Worm (Caenorhabditis elegans) whole organism, mixed stage, embryonic: ENCODE measurements around the gene clc-13.
A peak's percentile ranks its signal among the peaks of the same experiment; 100 is the strongest.

Experiments used
- bed-3 ChIP-seq: fragments of 200-800 bp; sonication (Bioruptor generic); optimal IDR thresholded peaks from 3 replicates; lab custom pipeline; 2018; ENCODE audit warnings: mild to moderate bottlenecking, missing genetic modification characterization, moderate library complexity, missing compliant biosample characterization
- blmp-1 ChIP-seq: fragments of 150-350 bp; optimal IDR thresholded peaks from 2 replicates; lab custom pipeline; 2014; ENCODE audit warnings: missing biosample characterization, missing genetic modification characterization
- ceh-39 ChIP-seq: fragments of 150-350 bp; optimal IDR thresholded peaks from 2 replicates; lab custom pipeline; 2014; ENCODE audit warnings: missing biosample characterization, missing genetic modification characterization
- ceh-43 ChIP-seq: fragments of 200-800 bp; sonication (Bioruptor generic); optimal IDR thresholded peaks from 2 replicates; lab custom pipeline; 2018; ENCODE audit warnings: mild to moderate bottlenecking, missing genetic modification characterization, moderate library complexity, missing compliant biosample characterization
- ceh-83 ChIP-seq: fragments of 200-800 bp; sonication (Bioruptor generic); optimal IDR thresholded peaks from 2 replicates; lab custom pipeline; 2018; ENCODE audit warnings: mild to moderate bottlenecking, missing genetic modification characterization, missing compliant biosample characterization
- ces-1 ChIP-seq: fragments of 150-350 bp; optimal IDR thresholded peaks from 2 replicates; lab custom pipeline; 2014; ENCODE audit warnings: missing biosample characterization, missing genetic modification reagents, missing genetic modification characterization
- cnd-1 ChIP-seq: fragments of 200-800 bp; sonication (Bioruptor generic); optimal IDR thresholded peaks from 2 replicates; lab custom pipeline; 2018; ENCODE audit warnings: mild to moderate bottlenecking, missing genetic modification characterization, missing compliant biosample characterization
- elt-1 ChIP-seq: sonication (generic microtip); optimal IDR thresholded peaks from 2 replicates; lab custom pipeline; 2017; ENCODE audit warnings: missing genetic modification characterization, mild to moderate bottlenecking, missing compliant biosample characterization, antibody characterized with exemption, moderate library complexity, borderline replicate concordance; ENCODE audit not compliant: insufficient read depth
- elt-3 ChIP-seq: fragments of 150-350 bp; optimal IDR thresholded peaks from 2 replicates; lab custom pipeline; 2014; ENCODE audit warnings: missing biosample characterization, missing genetic modification characterization
- flh-1 ChIP-seq: fragments of 200-800 bp; sonication (Bioruptor generic); optimal IDR thresholded peaks from 2 replicates; lab custom pipeline; 2018; ENCODE audit warnings: mild to moderate bottlenecking, missing genetic modification characterization, moderate library complexity, missing compliant biosample characterization
- ham-2 ChIP-seq: fragments of 200-800 bp; sonication (Bioruptor generic); optimal IDR thresholded peaks from 2 replicates; lab custom pipeline; 2018; ENCODE audit warnings: mild to moderate bottlenecking, missing genetic modification characterization, missing compliant biosample characterization
- hlh-1 ChIP-seq: fragments of 150-350 bp; optimal IDR thresholded peaks from 2 replicates; lab custom pipeline; 2014; ENCODE audit warnings: missing biosample characterization, missing genetic modification reagents, missing genetic modification characterization
- lin-13 ChIP-seq: fragments of 150-350 bp; optimal IDR thresholded peaks from 2 replicates; lab custom pipeline; 2014; ENCODE audit warnings: missing biosample characterization, missing genetic modification characterization
- lin-32 ChIP-seq: fragments of 200-800 bp; sonication (Bioruptor generic); optimal IDR thresholded peaks from 2 replicates; lab custom pipeline; 2018; ENCODE audit warnings: mild to moderate bottlenecking, missing genetic modification characterization, missing compliant biosample characterization
- lsy-2 ChIP-seq: fragments of 150-350 bp; optimal IDR thresholded peaks from 2 replicates; lab custom pipeline; 2014; ENCODE audit warnings: missing biosample characterization, missing genetic modification characterization
- mab-5 ChIP-seq: fragments of 150-350 bp; optimal IDR thresholded peaks from 2 replicates; lab custom pipeline; 2014; ENCODE audit warnings: missing biosample characterization, missing genetic modification characterization
- mep-1 ChIP-seq: fragments of 150-350 bp; optimal IDR thresholded peaks from 2 replicates; lab custom pipeline; 2017; ENCODE audit warnings: missing biosample characterization, missing genetic modification reagents, missing genetic modification characterization, inconsistent platforms
- mls-2 ChIP-seq: sonication (generic microtip); optimal IDR thresholded peaks from 2 replicates; lab custom pipeline; 2016; ENCODE audit warnings: mild to moderate bottlenecking, missing genetic modification characterization, moderate library complexity, missing compliant biosample characterization
- nhr-12 ChIP-seq: fragments of 150-350 bp; optimal IDR thresholded peaks from 2 replicates; lab custom pipeline; 2014; ENCODE audit warnings: missing biosample characterization, missing genetic modification characterization
- nhr-2 ChIP-seq: fragments of 150-350 bp; optimal IDR thresholded peaks from 2 replicates; lab custom pipeline; 2014; ENCODE audit warnings: missing biosample characterization, missing genetic modification characterization
- nhr-28 ChIP-seq: fragments of 150-350 bp; optimal IDR thresholded peaks from 2 replicates; lab custom pipeline; 2014; ENCODE audit warnings: missing biosample characterization, missing genetic modification characterization
- nhr-76 ChIP-seq: sonication (generic microtip); optimal IDR thresholded peaks from 2 replicates; lab custom pipeline; 2017; ENCODE audit warnings: missing biosample characterization, missing genetic modification characterization
- pha-4 ChIP-seq: fragments of 150-350 bp; optimal IDR thresholded peaks from 2 replicates; lab custom pipeline; 2018; ENCODE audit warnings: missing biosample characterization, missing genetic modification reagents, missing genetic modification characterization
- tbx-8 ChIP-seq: fragments of 200-800 bp; sonication (Bioruptor generic); optimal IDR thresholded peaks from 2 replicates; lab custom pipeline; 2018; ENCODE audit warnings: mild to moderate bottlenecking, missing genetic modification characterization, moderate library complexity, missing compliant biosample characterization
- unc-120 ChIP-seq: sonication (generic microtip); optimal IDR thresholded peaks from 2 replicates; lab custom pipeline; 2017; ENCODE audit warnings: missing genetic modification characterization, missing compliant biosample characterization; ENCODE audit not compliant: poor library complexity, severe bottlenecking
- unc-39 ChIP-seq: fragments of 150-350 bp; optimal IDR thresholded peaks from 2 replicates; lab custom pipeline; 2014; ENCODE audit warnings: missing biosample characterization, missing genetic modification characterization
- unc-62 ChIP-seq: fragments of 150-350 bp; optimal IDR thresholded peaks from 2 replicates; lab custom pipeline; 2014; ENCODE audit warnings: missing biosample characterization, missing genetic modification reagents, missing genetic modification characterization
- zip-8 ChIP-seq: fragments of 150-350 bp; optimal IDR thresholded peaks from 2 replicates; lab custom pipeline; 2014; ENCODE audit warnings: missing biosample characterization, missing genetic modification characterization

Gene clc-13

DNA sequence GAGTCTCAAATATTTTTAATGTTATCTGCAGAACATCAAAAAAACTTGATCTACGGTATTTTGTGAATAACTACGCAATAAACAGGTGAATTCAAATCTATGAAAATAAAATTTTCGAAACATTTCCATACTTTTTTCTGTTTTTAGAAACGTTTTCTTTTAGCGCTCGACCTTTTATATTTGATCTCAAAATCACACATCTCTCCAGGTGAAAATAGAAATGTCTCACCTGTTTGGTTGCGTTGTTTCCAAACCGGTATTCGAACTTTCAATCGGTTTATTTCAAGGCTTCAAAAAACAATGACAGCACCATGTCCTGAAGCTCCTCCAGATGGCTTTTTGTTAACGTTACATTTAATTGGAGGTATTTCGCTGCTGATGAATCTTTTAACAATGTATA, 13.0 kb upstream of the clc-13 start, which contains the start of gene sri-9:
Gene sri-9 (plus strand): TSS at position 301 of the 400 bp plus-strand sequence.
- TF ChIP-seq elt-3 (tag; lab: Kevin White, UChicago): no peak
- no peak for TF ChIP-seq unc-39 (tag; lab: Kevin White, UChicago)
- TF ChIP-seq bed-3 (GFP tag; lab: Kevin White, UChicago): no peak
- no peak for TF ChIP-seq ceh-83 (GFP tag; lab: Kevin White, UChicago)
- no peak for TF ChIP-seq ceh-39
- no peak for TF ChIP-seq ham-2 (GFP tag; lab: Kevin White, UChicago)
- no peak for TF ChIP-seq ceh-43 (GFP tag; lab: Kevin White, UChicago)
- no peak for TF ChIP-seq unc-62 (GFP tag; lab: Kevin White, UChicago)
- no peak for TF ChIP-seq tbx-8 (GFP tag; lab: Kevin White, UChicago)
- TF ChIP-seq lin-32: no peak

DNA sequence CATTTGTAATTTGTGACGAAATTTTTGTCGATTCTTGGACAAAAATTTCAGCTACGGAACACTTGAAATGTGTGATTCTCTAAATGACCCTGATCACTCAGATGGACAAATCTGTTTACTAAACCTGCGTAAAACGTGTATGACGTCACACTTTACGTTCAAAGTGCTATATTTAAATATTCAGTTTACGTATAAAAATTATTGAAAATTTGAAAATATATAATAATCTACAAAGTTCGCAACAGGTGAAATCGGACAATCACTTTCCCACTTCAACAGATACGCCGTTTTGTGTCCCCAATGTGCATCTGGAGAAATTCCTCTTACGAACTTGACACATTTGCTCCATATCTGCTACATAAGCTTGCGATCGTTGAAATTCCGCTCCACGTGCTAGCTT, 9.0 kb upstream of the clc-13 start, which contains the start of gene srh-131:
Gene srh-131 (plus strand): TSS at position 301 of the 400 bp plus-strand sequence.
- TF ChIP-seq elt-1 (tag; lab: Kevin White, UChicago): no peak
- TF ChIP-seq tbx-8 (GFP tag; lab: Kevin White, UChicago): no peak
- TF ChIP-seq zip-8: peak; percentile 53
- TF ChIP-seq lsy-2 (tag; lab: Kevin White, UChicago): no peak

DNA sequence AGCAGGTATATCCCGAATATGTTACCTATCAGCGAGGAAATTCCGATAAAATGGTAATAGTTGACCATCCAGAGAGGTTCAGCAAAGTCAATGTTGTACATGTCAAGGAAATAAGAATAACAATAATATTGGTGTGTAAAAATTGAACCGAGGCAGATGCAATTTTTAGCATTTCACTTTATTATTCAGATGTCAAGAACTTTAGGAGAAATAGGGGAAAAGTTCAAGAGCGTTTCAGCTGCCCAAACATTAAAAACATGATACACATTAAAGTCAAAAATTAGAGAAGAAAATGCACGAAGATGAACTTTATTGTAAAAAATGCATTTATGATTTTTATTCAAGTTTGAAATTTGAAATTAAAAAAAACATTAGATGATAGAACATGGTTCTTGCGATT, 5.9 kb upstream of the clc-13 start, which contains the start of gene sri-69:
Gene sri-69 (minus strand): TSS at position 101 of the 400 bp plus-strand sequence.
- TF ChIP-seq hlh-1 (tag; lab: Kevin White, UChicago) (no peak), zip-8 (no peak), nhr-12 (tag; lab: Kevin White, UChicago) (no peak), lin-32 (no peak), nhr-28 (tag; lab: Kevin White, UChicago) (no peak), ceh-83 (GFP tag; lab: Kevin White, UChicago) (no peak), pha-4 (no peak), tbx-8 (GFP tag; lab: Kevin White, UChicago) (no peak), flh-1 (GFP tag; lab: Kevin White, UChicago) (no peak), lin-13 (tag; lab: Kevin White, UChicago) (no peak), unc-62 (GFP tag; lab: Kevin White, UChicago) (no peak), blmp-1 (no peak), elt-1 (tag; lab: Kevin White, UChicago) (no peak), nhr-76 (tag; lab: Kevin White, UChicago) (no peak)

DNA sequence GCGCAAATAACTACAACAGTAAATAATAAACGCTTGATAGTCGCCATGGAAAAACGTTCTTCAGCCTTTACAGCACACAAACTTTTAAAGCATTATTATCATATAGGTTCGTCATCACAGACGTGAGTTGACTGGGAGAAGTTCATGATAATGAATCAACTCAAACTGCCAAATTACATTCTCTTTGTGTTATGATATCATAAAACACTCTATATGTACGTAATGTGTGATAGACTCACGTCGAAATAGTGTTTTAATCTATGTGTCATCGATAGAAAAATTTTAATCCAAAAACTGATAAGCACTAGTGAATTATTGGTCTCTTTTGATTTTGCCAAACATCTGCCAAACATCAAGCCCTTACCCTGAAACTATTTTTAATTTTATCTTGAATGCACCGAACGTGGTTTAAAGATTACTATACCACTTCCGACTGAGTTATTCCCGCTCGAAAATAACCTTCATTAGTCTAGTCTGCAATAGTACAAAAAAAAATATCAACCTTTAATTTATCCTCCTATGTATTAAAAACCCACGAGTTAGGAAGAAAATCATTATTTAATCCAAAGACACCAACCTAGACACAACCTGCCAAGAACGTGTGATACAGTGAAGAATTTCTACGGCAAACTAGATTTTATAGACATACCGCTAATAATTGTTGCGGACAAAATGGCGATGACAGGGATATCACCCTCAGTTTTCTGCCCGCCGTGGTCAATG, 4.7 kb upstream of the clc-13 start, which contains the start of the genes clc-12 and clec-240:
Gene clc-12 (minus strand): TSS at position 47 of the 723 bp plus-strand sequence.
Gene clec-240 (plus strand): TSS at position 673 of the 723 bp plus-strand sequence.
- TF ChIP-seq elt-3 (tag; lab: Kevin White, UChicago): no peak
- no peak for TF ChIP-seq mep-1 (tag; lab: Kevin White, UChicago)
- no peak for TF ChIP-seq bed-3 (GFP tag; lab: Kevin White, UChicago)
- TF ChIP-seq blmp-1: no peak
- TF ChIP-seq, all 35 proteins: peak for 0

DNA sequence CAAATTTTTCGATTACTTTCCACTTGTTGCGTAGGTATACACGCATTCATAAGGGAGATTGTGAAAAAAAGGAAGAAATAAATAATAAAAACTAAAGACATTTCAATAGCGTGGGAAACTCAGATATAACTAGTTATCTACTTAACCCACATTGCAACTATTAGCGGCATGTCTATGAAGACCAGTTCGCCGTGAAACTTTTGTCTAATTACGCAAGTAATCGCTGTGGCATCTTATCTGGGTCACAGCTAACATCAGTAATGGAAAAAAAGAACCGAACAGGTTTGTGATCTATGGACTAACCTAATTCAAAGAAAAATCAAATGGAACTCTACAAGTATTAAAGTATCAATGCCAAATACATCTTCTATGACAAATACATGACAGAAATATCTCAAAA, 976 bp upstream of the clc-13 start, which contains the start of gene clec-241:
Gene clec-241 (minus strand): TSS at position 101 of the 400 bp plus-strand sequence.
- TF ChIP-seq flh-1 (GFP tag; lab: Kevin White, UChicago) (no peak), ham-2 (GFP tag; lab: Kevin White, UChicago) (no peak), nhr-28 (tag; lab: Kevin White, UChicago) (no peak), ces-1 (GFP tag; lab: Kevin White, UChicago) (no peak), blmp-1 (no peak), ceh-43 (GFP tag; lab: Kevin White, UChicago) (no peak), mls-2 (tag; lab: Kevin White, UChicago) (no peak), ceh-83 (GFP tag; lab: Kevin White, UChicago) (no peak), nhr-12 (tag; lab: Kevin White, UChicago) (no peak), mep-1 (tag; lab: Kevin White, UChicago) (no peak), ceh-39 (no peak), nhr-2 (tag; lab: Kevin White, UChicago) (no peak), elt-1 (tag; lab: Kevin White, UChicago) (no peak)
- TF ChIP-seq, all 35 proteins: peak for 0

DNA sequence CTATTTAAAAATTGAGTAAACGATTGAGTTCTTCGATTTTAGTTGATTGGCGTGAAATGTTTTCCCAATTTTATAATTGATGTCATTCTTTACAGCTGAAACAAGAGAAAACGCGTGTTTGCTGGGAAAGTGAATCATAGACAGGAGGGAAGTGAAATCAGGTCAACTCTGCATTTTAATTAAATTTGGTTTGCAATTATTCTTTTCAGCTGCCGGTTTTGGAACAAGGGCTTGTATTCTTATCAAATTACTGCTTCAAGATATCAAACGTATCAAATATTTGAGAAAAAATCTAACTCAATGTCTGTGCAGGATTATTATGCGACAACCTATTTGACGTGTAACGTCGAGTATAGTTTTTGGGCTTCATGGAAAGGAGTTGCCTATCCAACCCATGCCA, 2.6 kb downstream of the clc-13 start, which contains the start of gene srh-97:
Gene srh-97 (plus strand): TSS at position 301 of the 400 bp plus-strand sequence.
- no peak for TF ChIP-seq ceh-83 (GFP tag; lab: Kevin White, UChicago)
- TF ChIP-seq cnd-1: no peak
- TF ChIP-seq blmp-1: no peak
- TF ChIP-seq mab-5 (tag; lab: Kevin White, UChicago): no peak
- TF ChIP-seq unc-120 (tag; lab: Kevin White, UChicago): no peak
- no peak for TF ChIP-seq zip-8
- TF ChIP-seq bed-3 (GFP tag; lab: Kevin White, UChicago): no peak
- TF ChIP-seq elt-3 (tag; lab: Kevin White, UChicago): no peak
